Worm (Caenorhabditis elegans) whole organism, L1 larva: ENCODE measurements around the gene F43G6.8.
A peak's percentile ranks its signal among the peaks of the same experiment; 100 is the strongest.

Experiments
- C16A3.4 ChIP-seq: fragments of 150-350 bp; optimal IDR thresholded peaks from 2 replicates; lab custom pipeline; 2014; ENCODE audit warnings: missing biosample characterization, missing genetic modification characterization
- C34B4.2 ChIP-seq: sonication (generic microtip); optimal IDR thresholded peaks from 2 replicates; lab custom pipeline; 2017; ENCODE audit warnings: mild to moderate bottlenecking, missing genetic modification characterization, missing compliant biosample characterization
- F16B12.6 ChIP-seq: fragments of 150-350 bp; optimal IDR thresholded peaks from 2 replicates; lab custom pipeline; 2014; ENCODE audit warnings: missing biosample characterization, missing genetic modification characterization
- aha-1 ChIP-seq: fragments of 150-350 bp; optimal IDR thresholded peaks from 2 replicates; lab custom pipeline; 2014; ENCODE audit warnings: missing biosample characterization, missing genetic modification characterization
- aly-2 ChIP-seq: fragments of 150-350 bp; optimal IDR thresholded peaks from 2 replicates; lab custom pipeline; 2014; ENCODE audit warnings: missing biosample characterization, missing genetic modification characterization
- ama-1 ChIP-seq: fragments of 150-350 bp; optimal IDR thresholded peaks from 2 replicates; lab custom pipeline; 2014
- blmp-1 ChIP-seq: fragments of 150-350 bp; optimal IDR thresholded peaks from 2 replicates; lab custom pipeline; 2014; ENCODE audit warnings: missing biosample characterization, missing genetic modification characterization
- ceh-82 ChIP-seq, 3 experiments: fragments of 150-350 bp in 1 of 3; sonication (generic microtip) in 2 of 3; optimal IDR thresholded peaks; 2 replicates each; lab custom pipeline; 2014 to 2017; ENCODE audit warnings: missing biosample characterization in 3 of 3, missing genetic modification characterization in 3 of 3
- ces-1 ChIP-seq: fragments of 150-350 bp; optimal IDR thresholded peaks from 2 replicates; lab custom pipeline; 2014; ENCODE audit warnings: missing biosample characterization, missing genetic modification reagents, missing genetic modification characterization
- efl-1 ChIP-seq, 4 experiments: fragments of 150-350 bp; optimal IDR thresholded peaks in 3 of 4; peaks in 1 of 4; 1 replicate in 1 of 4; 2 replicates in 3 of 4; lab custom pipeline; 2014; ENCODE audit warnings: missing biosample characterization in 2 of 4, missing genetic modification characterization in 2 of 4, missing genetic modification reagents in 2 of 4
- efl-3 ChIP-seq: fragments of 200-800 bp; sonication (Bioruptor generic); optimal IDR thresholded peaks from 2 replicates; lab custom pipeline; 2018; ENCODE audit warnings: mild to moderate bottlenecking, missing genetic modification characterization, missing compliant biosample characterization
- egl-13 ChIP-seq: sonication (generic microtip); optimal IDR thresholded peaks from 2 replicates; lab custom pipeline; 2016; ENCODE audit warnings: missing genotype, missing genetic modification reagents, missing genetic modification characterization, missing compliant biosample characterization
- elt-2 ChIP-seq: sonication (generic microtip); optimal IDR thresholded peaks from 2 replicates; lab custom pipeline; 2016; ENCODE audit warnings: missing genetic modification characterization, mild to moderate bottlenecking, inconsistent platforms, missing compliant biosample characterization, missing genetic modification reagents
- elt-3 ChIP-seq, 6 experiments: fragments of 150-350 bp in 1 of 6; sonication (generic microtip); optimal IDR thresholded peaks; 2 replicates each; lab custom pipeline; 2017 to 2018; ENCODE audit warnings: missing biosample characterization in 6 of 6, missing genetic modification characterization in 6 of 6, inconsistent platforms in 1 of 6
- ets-5 ChIP-seq: fragments of 200-800 bp; sonication (Bioruptor generic); IDR thresholded peaks from 2 replicates; pipeline ENCODE4 v1.3.6; 2022; ENCODE audit warnings: missing genetic modification characterization, missing compliant biosample characterization
- fkh-10 ChIP-seq: sonication (generic microtip); optimal IDR thresholded peaks from 2 replicates; lab custom pipeline; 2017; ENCODE audit warnings: missing biosample characterization, missing genetic modification reagents, missing genetic modification characterization
- fos-1 ChIP-seq: fragments of 150-350 bp; optimal IDR thresholded peaks from 2 replicates; lab custom pipeline; 2014; ENCODE audit warnings: missing biosample characterization, missing genetic modification characterization
- grh-1 ChIP-seq: fragments of 200-800 bp; sonication (Bioruptor generic); IDR thresholded peaks from 2 replicates; pipeline ENCODE4 v1.3.6; 2022; ENCODE audit warnings: missing genetic modification reagents, missing genetic modification characterization, missing compliant biosample characterization
- hpl-2 ChIP-seq: fragments of 150-350 bp; optimal IDR thresholded peaks from 2 replicates; lab custom pipeline; 2014; ENCODE audit warnings: missing biosample characterization, missing genetic modification reagents, missing genetic modification characterization
- irx-1 ChIP-seq: sonication (generic microtip); optimal IDR thresholded peaks from 2 replicates; lab custom pipeline; 2016; ENCODE audit warnings: missing genetic modification characterization, missing compliant biosample characterization
- jun-1 ChIP-seq: fragments of 150-350 bp; optimal IDR thresholded peaks from 2 replicates; lab custom pipeline; 2014; ENCODE audit warnings: missing biosample characterization, missing genetic modification reagents, missing genetic modification characterization
- lin-14 ChIP-seq: fragments of 200-800 bp; sonication (Bioruptor generic); optimal IDR thresholded peaks from 2 replicates; lab custom pipeline; 2018; ENCODE audit warnings: mild to moderate bottlenecking, missing genetic modification characterization, moderate library complexity, missing compliant biosample characterization
- lin-15B ChIP-seq: fragments of 150-350 bp; sonication (generic microtip); optimal IDR thresholded peaks from 3 replicates; lab custom pipeline; 2014; ENCODE audit warnings: missing biosample characterization, missing genetic modification characterization
- lin-39 ChIP-seq: fragments of 150-350 bp; optimal IDR thresholded peaks from 2 replicates; lab custom pipeline; 2014; ENCODE audit warnings: missing biosample characterization, missing genetic modification reagents, missing genetic modification characterization
- lir-3 ChIP-seq: sonication (generic microtip); optimal IDR thresholded peaks from 2 replicates; lab custom pipeline; 2016; ENCODE audit warnings: mild to moderate bottlenecking, missing genetic modification characterization, moderate library complexity, missing compliant biosample characterization; ENCODE audit not compliant: poor library complexity
- lsy-2 ChIP-seq, 2 experiments: fragments of 150-350 bp; optimal IDR thresholded peaks; 2 replicates each; lab custom pipeline; 2014; ENCODE audit warnings: missing biosample characterization in 2 of 2, missing genetic modification characterization in 2 of 2
- mab-9 ChIP-seq: fragments of 200-800 bp; sonication (Bioruptor generic); IDR thresholded peaks from 2 replicates; pipeline ENCODE4 v1.3.6; 2022; ENCODE audit warnings: missing genetic modification reagents, missing genetic modification characterization, missing compliant biosample characterization
- mef-2 ChIP-seq: fragments of 150-350 bp; optimal IDR thresholded peaks from 2 replicates; lab custom pipeline; 2014; ENCODE audit warnings: missing biosample characterization, missing genetic modification characterization
- mep-1 ChIP-seq: fragments of 150-350 bp; optimal IDR thresholded peaks from 2 replicates; lab custom pipeline; 2014; ENCODE audit warnings: missing biosample characterization, missing genetic modification characterization
- nhr-11 ChIP-seq: fragments of 150-350 bp; optimal IDR thresholded peaks from 2 replicates; lab custom pipeline; 2014; ENCODE audit warnings: missing biosample characterization, missing genetic modification characterization
- nhr-19 ChIP-seq: fragments of 200-800 bp; sonication (Bioruptor generic); conservative IDR thresholded peaks from 2 replicates; pipeline ENCODE4 v1.3.6; 2022; ENCODE audit warnings: missing genetic modification characterization, missing compliant biosample characterization
- nhr-20 ChIP-seq: sonication (generic microtip); optimal IDR thresholded peaks from 2 replicates; lab custom pipeline; 2016; ENCODE audit warnings: mild to moderate bottlenecking, missing genetic modification characterization, missing compliant biosample characterization
- nhr-237 ChIP-seq: fragments of 150-350 bp; optimal IDR thresholded peaks from 2 replicates; lab custom pipeline; 2014; ENCODE audit warnings: missing biosample characterization, missing genetic modification characterization
- nhr-47 ChIP-seq: sonication (generic microtip); optimal IDR thresholded peaks from 2 replicates; lab custom pipeline; 2016; ENCODE audit warnings: mild to moderate bottlenecking, missing genetic modification characterization, moderate library complexity, missing compliant biosample characterization
- nhr-76 ChIP-seq: sonication (generic microtip); optimal IDR thresholded peaks from 2 replicates; lab custom pipeline; 2017; ENCODE audit warnings: missing biosample characterization, missing genetic modification characterization
- nhr-77 ChIP-seq: fragments of 150-350 bp; optimal IDR thresholded peaks from 2 replicates; lab custom pipeline; 2014; ENCODE audit warnings: missing biosample characterization, missing genetic modification characterization
- nhr-85 ChIP-seq: sonication (generic microtip); peaks from one replicate; lab custom pipeline; 2016; ENCODE audit warnings: missing genetic modification characterization, inconsistent platforms, missing compliant biosample characterization
- pag-3 ChIP-seq: sonication (generic microtip); optimal IDR thresholded peaks from 2 replicates; lab custom pipeline; 2017; ENCODE audit warnings: missing genetic modification characterization, mild to moderate bottlenecking, missing compliant biosample characterization, antibody characterized with exemption, borderline replicate concordance; ENCODE audit not compliant: insufficient read depth
- pax-3 ChIP-seq: fragments of 200-800 bp; sonication (Bioruptor generic); optimal IDR thresholded peaks from 2 replicates; lab custom pipeline; 2018; ENCODE audit warnings: mild to moderate bottlenecking, missing genetic modification characterization, moderate library complexity, missing compliant biosample characterization
- rnt-1 ChIP-seq: sonication (generic microtip); optimal IDR thresholded peaks from 2 replicates; lab custom pipeline; 2016; ENCODE audit warnings: mild to moderate bottlenecking, missing genetic modification characterization, moderate library complexity, missing compliant biosample characterization
- skn-1 ChIP-seq: fragments of 150-350 bp; optimal IDR thresholded peaks from 2 replicates; lab custom pipeline; 2014; ENCODE audit warnings: missing biosample characterization, missing genetic modification characterization
- snpc-4 ChIP-seq: fragments of 150-350 bp; optimal IDR thresholded peaks from 2 replicates; lab custom pipeline; 2014; ENCODE audit warnings: missing biosample characterization, missing genetic modification characterization
- snu-23 ChIP-seq: sonication (generic microtip); optimal IDR thresholded peaks from 2 replicates; lab custom pipeline; 2016; ENCODE audit warnings: missing genetic modification characterization, missing compliant biosample characterization
- sox-4 ChIP-seq: sonication (generic microtip); optimal IDR thresholded peaks from 2 replicates; lab custom pipeline; 2016; ENCODE audit warnings: missing genetic modification characterization, missing compliant biosample characterization
- tlp-1 ChIP-seq: fragments of 150-350 bp; optimal IDR thresholded peaks from 2 replicates; lab custom pipeline; 2014; ENCODE audit warnings: missing biosample characterization, missing genetic modification characterization
- unc-130 ChIP-seq: fragments of 150-350 bp; optimal IDR thresholded peaks from 2 replicates; lab custom pipeline; 2017; ENCODE audit warnings: missing biosample characterization, missing genetic modification characterization, inconsistent platforms
- unc-30 ChIP-seq: sonication (generic microtip); optimal IDR thresholded peaks from 2 replicates; lab custom pipeline; 2017; ENCODE audit warnings: missing biosample characterization, missing genetic modification characterization
- unc-62 ChIP-seq: fragments of 150-350 bp; optimal IDR thresholded peaks from 2 replicates; lab custom pipeline; 2014; ENCODE audit warnings: missing biosample characterization, missing genetic modification reagents, missing genetic modification characterization
- unc-86 ChIP-seq: sonication (generic microtip); optimal IDR thresholded peaks from 2 replicates; lab custom pipeline; 2016; ENCODE audit warnings: missing genetic modification characterization, missing compliant biosample characterization
- unc-98 ChIP-seq: fragments of 200-800 bp; sonication (Bioruptor generic); IDR thresholded peaks from 2 replicates; pipeline ENCODE4 v1.3.6; 2022; ENCODE audit warnings: missing genetic modification characterization, missing compliant biosample characterization
- vab-15 ChIP-seq: sonication (generic microtip); optimal IDR thresholded peaks from 2 replicates; lab custom pipeline; 2017; ENCODE audit warnings: missing genotype, mild to moderate bottlenecking, missing genetic modification characterization, missing compliant biosample characterization
- xbp-1 ChIP-seq: sonication (generic microtip); optimal IDR thresholded peaks from 2 replicates; lab custom pipeline; 2016; ENCODE audit warnings: missing genetic modification characterization, missing compliant biosample characterization
- zip-4 ChIP-seq: fragments of 200-800 bp; sonication (Bioruptor generic); optimal IDR thresholded peaks from 2 replicates; lab custom pipeline; 2018; ENCODE audit warnings: mild to moderate bottlenecking, missing genetic modification characterization, moderate library complexity, missing compliant biosample characterization
- ztf-11 ChIP-seq, 2 experiments: sonication (generic microtip); optimal IDR thresholded peaks; 2 replicates each; lab custom pipeline; 2016 to 2017; ENCODE audit warnings: missing genetic modification characterization in 2 of 2, missing biosample characterization in 1 of 2, missing compliant biosample characterization in 1 of 2
- ztf-4 ChIP-seq: fragments of 150-350 bp; optimal IDR thresholded peaks from 2 replicates; lab custom pipeline; 2014; ENCODE audit warnings: missing biosample characterization, missing genetic modification characterization

Gene F43G6.8

ce11 chrII:11839116-11839515 is 25.2 kb upstream of the F43G6.8 start:
- no peak for TF ChIP-seq nhr-77
- no peak for TF ChIP-seq nhr-237 (tag; lab: Kevin White, UChicago)
- TF ChIP-seq fkh-10 (GFP tag; lab: Kevin White, UChicago) = no peak
- TF ChIP-seq unc-86 = no peak
- TF ChIP-seq grh-1 (GFP tag; lab: Robert Waterston, UW) = no peak
- TF ChIP-seq unc-98 (GFP tag; lab: Robert Waterston, UW) = no peak
- TF ChIP-seq elt-3 (tag; optimal IDR thresholded peaks at IDR 0.05; lab: Kevin White, UChicago) = peak in 1 of 6 experiments; percentile 48
- TF ChIP-seq egl-13 = no peak
- no peak for TF ChIP-seq ets-5 (GFP tag; lab: Robert Waterston, UW)
- no peak for TF ChIP-seq efl-3 (GFP tag; lab: Kevin White, UChicago)
- no peak for TF ChIP-seq vab-15
- TF ChIP-seq mef-2 = no peak
- no peak for TF ChIP-seq nhr-47 (tag; lab: Kevin White, UChicago)
- TF ChIP-seq ces-1 = no peak
- TF ChIP-seq snu-23 = peak; percentile 14
- TF ChIP-seq lin-39 (tag; lab: Kevin White, UChicago) = no peak
- no peak for TF ChIP-seq pag-3 (tag; lab: Kevin White, UChicago)
- no peak for TF ChIP-seq fos-1 (tag; lab: Kevin White, UChicago)
- TF ChIP-seq irx-1 (tag; lab: Kevin White, UChicago) = no peak
- TF ChIP-seq nhr-85 (tag; lab: Kevin White, UChicago) = peak; percentile 89
- TF ChIP-seq mep-1 (tag; lab: Kevin White, UChicago) = no peak
- TF ChIP-seq C16A3.4 = no peak
- no peak for TF ChIP-seq aha-1
- TF ChIP-seq C34B4.2 (tag; lab: Kevin White, UChicago) = no peak
- TF ChIP-seq nhr-20 (tag; lab: Kevin White, UChicago) = peak; percentile 60
- no peak for TF ChIP-seq xbp-1
- TF ChIP-seq nhr-76 (tag; lab: Kevin White, UChicago) = no peak
- no peak for TF ChIP-seq lir-3 (tag; lab: Kevin White, UChicago)
- TF ChIP-seq snpc-4 (tag; lab: Kevin White, UChicago) = no peak
- TF ChIP-seq ceh-82 (tag; optimal IDR thresholded peaks at IDR 0.05; lab: Kevin White, UChicago) = no peak
- TF ChIP-seq efl-1 (optimal IDR thresholded peaks at IDR 0.05; lab: Kevin White, UChicago) = no peak
- TF ChIP-seq efl-1 (GFP tag; optimal IDR thresholded peaks at IDR 0.05 in 1 of 2; lab: Kevin White, UChicago) = no peak
- TF ChIP-seq hpl-2 = no peak
- no peak for TF ChIP-seq mab-9 (GFP tag; lab: Robert Waterston, UW)
- no peak for TF ChIP-seq elt-2 (tag; lab: Kevin White, UChicago)
- no peak for TF ChIP-seq unc-30
- TF ChIP-seq F16B12.6 = no peak
- TF ChIP-seq skn-1 (tag; lab: Kevin White, UChicago) = no peak
- no peak for TF ChIP-seq unc-130 (tag; lab: Kevin White, UChicago)
- TF ChIP-seq zip-4 (GFP tag; lab: Kevin White, UChicago) = no peak
- peak; percentile 50 for TF ChIP-seq lin-14 (GFP tag; lab: Kevin White, UChicago)
- TF ChIP-seq sox-4 (tag; lab: Kevin White, UChicago) = no peak
- TF ChIP-seq ztf-11 (tag; optimal IDR thresholded peaks at IDR 0.05; lab: Kevin White, UChicago) = no peak
- TF ChIP-seq ama-1 (lab: Kevin White, UChicago) = no peak
- TF ChIP-seq ztf-4 (tag; lab: Kevin White, UChicago) = no peak
- TF ChIP-seq aly-2 (tag; lab: Kevin White, UChicago) = no peak
- no peak for TF ChIP-seq tlp-1 (tag; lab: Kevin White, UChicago)
- TF ChIP-seq nhr-11 = no peak
- no peak for TF ChIP-seq lin-15B (tag; lab: Kevin White, UChicago)
- peak; percentile 21; the same call in 1 of the 2 replicates for TF ChIP-seq nhr-19
- peak; percentile 15 for TF ChIP-seq blmp-1 (tag; lab: Kevin White, UChicago)
- TF ChIP-seq pax-3 (tag; lab: Kevin White, UChicago) = no peak
- TF ChIP-seq jun-1 (tag; lab: Kevin White, UChicago) = no peak
- no peak for TF ChIP-seq unc-62 (GFP tag; lab: Kevin White, UChicago)
- no peak for TF ChIP-seq rnt-1 (tag; lab: Kevin White, UChicago)
- peak in 1 of 2 experiments; percentile 18 for TF ChIP-seq lsy-2 (tag; optimal IDR thresholded peaks at IDR 0.05; lab: Kevin White, UChicago)
